Worm (Caenorhabditis elegans): ENCODE measurements around the gene sgnh-1.

sgnh-1 gene

ce11 chrIV:4866599-4866998, 23.1 kb upstream of the sgnh-1 start:
- TF ChIP-seq hmg-4 (GFP tag; optimal IDR thresholded peaks at IDR 0.05) (no peak), hnd-1 (tag; optimal IDR thresholded peaks at IDR 0.05) (no peak), tbx-11 (GFP tag; IDR thresholded peaks at IDR 0.05) (no peak), ceh-13 (GFP tag; optimal IDR thresholded peaks at IDR 0.05) (no peak), scrt-1 (GFP tag; IDR thresholded peaks at IDR 0.05) (no peak), ama-1 (optimal IDR thresholded peaks at IDR 0.05) (no peak), tra-4 (tag; optimal IDR thresholded peaks at IDR 0.05) (no peak), tbx-37 (GFP tag; conservative IDR thresholded peaks at IDR 0.05) (no peak), F13C5.2 (tag; optimal IDR thresholded peaks at IDR 0.05) (no peak), sea-1 (GFP tag; conservative IDR thresholded peaks at IDR 0.05) (no peak), pes-1 (GFP tag; IDR thresholded peaks at IDR 0.05) (no peak), ceh-36 (tag; optimal IDR thresholded peaks at IDR 0.05) (no peak), ets-7 (tag; optimal IDR thresholded peaks at IDR 0.05) (no peak), hmbx-1 (tag; optimal IDR thresholded peaks at IDR 0.05) (no peak), B0310.2 (tag; optimal IDR thresholded peaks at IDR 0.05) (no peak), aly-1 (tag; optimal IDR thresholded peaks at IDR 0.05) (no peak), flt-1 (GFP tag; IDR thresholded peaks at IDR 0.05) (no peak)

ce11 chrIV:4867610-4868009, 22.1 kb upstream of the sgnh-1 start, which contains the start of gene str-172:
Gene str-172, minus strand, starts transcription at chrIV:4867710.
- TF ChIP-seq hnd-1 (tag; optimal IDR thresholded peaks at IDR 0.05): no peak
- TF ChIP-seq pes-1 (GFP tag; IDR thresholded peaks at IDR 0.05): no peak
- no peak for TF ChIP-seq B0310.2 (tag; optimal IDR thresholded peaks at IDR 0.05)
- no peak for TF ChIP-seq ets-7 (tag; optimal IDR thresholded peaks at IDR 0.05)
- no peak for TF ChIP-seq ceh-36 (tag; optimal IDR thresholded peaks at IDR 0.05)
- no peak for TF ChIP-seq ceh-13 (GFP tag; optimal IDR thresholded peaks at IDR 0.05)
- TF ChIP-seq aly-1 (tag; optimal IDR thresholded peaks at IDR 0.05): no peak
- TF ChIP-seq F13C5.2 (tag; optimal IDR thresholded peaks at IDR 0.05): no peak
- TF ChIP-seq tra-4 (tag; optimal IDR thresholded peaks at IDR 0.05): no peak
- no peak for TF ChIP-seq ama-1 (optimal IDR thresholded peaks at IDR 0.05)
- no peak for TF ChIP-seq hmg-4 (GFP tag; optimal IDR thresholded peaks at IDR 0.05)
- TF ChIP-seq flt-1 (GFP tag; IDR thresholded peaks at IDR 0.05): no peak
- no peak for TF ChIP-seq sea-1 (GFP tag; conservative IDR thresholded peaks at IDR 0.05)
- no peak for TF ChIP-seq tbx-11 (GFP tag; IDR thresholded peaks at IDR 0.05)
- TF ChIP-seq scrt-1 (GFP tag; IDR thresholded peaks at IDR 0.05): no peak
- TF ChIP-seq tbx-37 (GFP tag; conservative IDR thresholded peaks at IDR 0.05): no peak
- no peak for TF ChIP-seq hmbx-1 (tag; optimal IDR thresholded peaks at IDR 0.05)

- no peak for TF ChIP-seq B0310.2 (tag; optimal IDR thresholded peaks at IDR 0.05)
- TF ChIP-seq ceh-13 (GFP tag; optimal IDR thresholded peaks at IDR 0.05): no peak
- TF ChIP-seq hnd-1 (tag; optimal IDR thresholded peaks at IDR 0.05): no peak
- TF ChIP-seq ceh-36 (tag; optimal IDR thresholded peaks at IDR 0.05): no peak
- no peak for TF ChIP-seq ama-1 (optimal IDR thresholded peaks at IDR 0.05)
- no peak for TF ChIP-seq sea-1 (GFP tag; conservative IDR thresholded peaks at IDR 0.05)
- no peak for TF ChIP-seq pes-1 (GFP tag; IDR thresholded peaks at IDR 0.05)
- TF ChIP-seq hmg-4 (GFP tag; optimal IDR thresholded peaks at IDR 0.05): no peak
- TF ChIP-seq ets-7 (tag; optimal IDR thresholded peaks at IDR 0.05): no peak
- no peak for TF ChIP-seq tra-4 (tag; optimal IDR thresholded peaks at IDR 0.05)
- no peak for TF ChIP-seq tbx-37 (GFP tag; conservative IDR thresholded peaks at IDR 0.05)
- no peak for TF ChIP-seq scrt-1 (GFP tag; IDR thresholded peaks at IDR 0.05)
- no peak for TF ChIP-seq F13C5.2 (tag; optimal IDR thresholded peaks at IDR 0.05)
- no peak for TF ChIP-seq flt-1 (GFP tag; IDR thresholded peaks at IDR 0.05)
- no peak for TF ChIP-seq tbx-11 (GFP tag; IDR thresholded peaks at IDR 0.05)
- TF ChIP-seq aly-1 (tag; optimal IDR thresholded peaks at IDR 0.05): no peak
- TF ChIP-seq hmbx-1 (tag; optimal IDR thresholded peaks at IDR 0.05): no peak
Observed at ce11 chrIV:4870546-4870945, 19.2 kb upstream of the sgnh-1 start, which contains the start of gene str-175. Gene str-175, minus strand, starts transcription at chrIV:4870646.

ce11 chrIV:4874603-4875002, 15.1 kb upstream of the sgnh-1 start, which contains the start of gene str-174:
Gene str-174, minus strand, starts transcription at chrIV:4874703.
- TF ChIP-seq scrt-1 (GFP tag; IDR thresholded peaks at IDR 0.05) (no peak), sea-1 (GFP tag; conservative IDR thresholded peaks at IDR 0.05) (no peak), aly-1 (tag; optimal IDR thresholded peaks at IDR 0.05) (no peak), tbx-37 (GFP tag; conservative IDR thresholded peaks at IDR 0.05) (no peak), ceh-13 (GFP tag; optimal IDR thresholded peaks at IDR 0.05) (no peak), hnd-1 (tag; optimal IDR thresholded peaks at IDR 0.05) (no peak), hmbx-1 (tag; optimal IDR thresholded peaks at IDR 0.05) (no peak), tra-4 (tag; optimal IDR thresholded peaks at IDR 0.05) (no peak), ama-1 (optimal IDR thresholded peaks at IDR 0.05) (no peak), B0310.2 (tag; optimal IDR thresholded peaks at IDR 0.05) (no peak), tbx-11 (GFP tag; IDR thresholded peaks at IDR 0.05) (no peak), hmg-4 (GFP tag; optimal IDR thresholded peaks at IDR 0.05) (no peak), ceh-36 (tag; optimal IDR thresholded peaks at IDR 0.05) (no peak), flt-1 (GFP tag; IDR thresholded peaks at IDR 0.05) (no peak), pes-1 (GFP tag; IDR thresholded peaks at IDR 0.05) (no peak), F13C5.2 (tag; optimal IDR thresholded peaks at IDR 0.05) (no peak), ets-7 (tag; optimal IDR thresholded peaks at IDR 0.05) (no peak)

DNA sequence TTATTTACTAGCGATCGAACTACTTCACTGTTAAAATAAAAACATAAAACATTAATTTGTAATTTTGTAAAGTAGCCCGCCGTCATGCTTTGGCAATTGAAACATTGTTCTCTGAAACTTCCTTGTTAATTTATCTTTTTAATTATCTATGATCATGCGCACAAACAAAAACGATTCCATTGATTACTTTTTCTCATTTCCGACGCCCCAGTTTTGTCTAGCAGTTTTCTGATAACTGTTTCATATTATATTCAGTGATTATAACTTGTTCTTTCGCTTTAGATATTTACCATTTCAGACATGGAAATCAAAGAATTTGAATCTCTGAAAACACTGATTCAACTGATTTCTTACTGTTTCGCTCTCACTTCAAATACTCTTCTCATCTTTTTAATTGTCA, 12.6 kb upstream of the sgnh-1 start, which contains the start of gene str-170:
Gene str-170 (plus strand): TSS at position 301 of the 400 bp plus-strand sequence.
- TF ChIP-seq ceh-13 (GFP tag; optimal IDR thresholded peaks at IDR 0.05) (no peak), B0310.2 (tag; optimal IDR thresholded peaks at IDR 0.05) (no peak), hmg-4 (GFP tag; optimal IDR thresholded peaks at IDR 0.05) (no peak), sea-1 (GFP tag; conservative IDR thresholded peaks at IDR 0.05) (no peak), tbx-11 (GFP tag; IDR thresholded peaks at IDR 0.05) (no peak), flt-1 (GFP tag; IDR thresholded peaks at IDR 0.05) (no peak), aly-1 (tag; optimal IDR thresholded peaks at IDR 0.05) (no peak), hnd-1 (tag; optimal IDR thresholded peaks at IDR 0.05) (no peak), hmbx-1 (tag; optimal IDR thresholded peaks at IDR 0.05) (no peak), ceh-36 (tag; optimal IDR thresholded peaks at IDR 0.05) (no peak), ama-1 (optimal IDR thresholded peaks at IDR 0.05) (no peak), ets-7 (tag; optimal IDR thresholded peaks at IDR 0.05) (no peak), tbx-37 (GFP tag; conservative IDR thresholded peaks at IDR 0.05) (no peak), pes-1 (GFP tag; IDR thresholded peaks at IDR 0.05) (no peak), tra-4 (tag; optimal IDR thresholded peaks at IDR 0.05) (no peak)

ce11 chrIV:4880634-4881033, 9.1 kb upstream of the sgnh-1 start:
- no peak for TF ChIP-seq sea-1 (GFP tag; conservative IDR thresholded peaks at IDR 0.05)
- no peak for TF ChIP-seq B0310.2 (tag; optimal IDR thresholded peaks at IDR 0.05)
- peak; percentile 50 for TF ChIP-seq ama-1 (optimal IDR thresholded peaks at IDR 0.05)
- TF ChIP-seq ceh-13 (GFP tag; optimal IDR thresholded peaks at IDR 0.05): no peak
- no peak for TF ChIP-seq ets-7 (tag; optimal IDR thresholded peaks at IDR 0.05)
- no peak for TF ChIP-seq tbx-37 (GFP tag; conservative IDR thresholded peaks at IDR 0.05)
- no peak; the same call in 1 of the 2 replicates for TF ChIP-seq pes-1 (GFP tag; IDR thresholded peaks at IDR 0.05)
- peak; percentile 8 for TF ChIP-seq F13C5.2 (tag; optimal IDR thresholded peaks at IDR 0.05)
